Worm (Caenorhabditis elegans): ENCODE measurements around the gene spig-6.

DNA sequence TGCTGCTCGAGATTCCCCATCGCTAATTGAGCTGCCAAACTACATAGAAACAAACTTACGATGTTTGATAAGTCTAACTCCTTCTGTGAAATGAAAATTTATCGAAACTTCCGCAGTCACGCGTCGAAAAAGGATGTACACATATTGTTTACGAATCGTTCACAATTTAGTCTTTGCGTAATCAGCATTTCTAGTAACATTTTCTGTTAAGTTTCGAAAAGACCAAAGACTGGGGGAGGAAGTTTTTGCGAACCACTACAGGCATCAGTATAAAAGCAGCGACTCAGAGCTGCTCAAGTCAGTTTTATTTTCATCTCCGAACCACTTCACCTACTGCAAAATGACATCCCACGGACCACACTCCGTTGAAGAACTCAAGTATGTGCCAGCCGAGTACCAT lies 6.8 kb downstream of the spig-6 start, which contains the start of gene sqst-4:
- TF ChIP-seq F22D6.2 (tag; optimal IDR thresholded peaks at IDR 0.05) (no peak), snpc-4 (GFP tag; optimal IDR thresholded peaks at IDR 0.05) (no peak), snpc-4 (tag; optimal IDR thresholded peaks at IDR 0.05) (no peak), repo-1 (tag; optimal IDR thresholded peaks at IDR 0.05) (no peak), athp-1 (tag; optimal IDR thresholded peaks at IDR 0.05) (no peak), mcd-1 (GFP tag; IDR thresholded peaks at IDR 0.05) (no peak), ama-1 (optimal IDR thresholded peaks at IDR 0.05) (no peak), ama-1 (GFP tag; optimal IDR thresholded peaks at IDR 0.05) (no peak), K12H6.12 (tag; optimal IDR thresholded peaks at IDR 0.05) (no peak), Y95B8A.8 (GFP tag; IDR thresholded peaks at IDR 0.05) (no peak)

Measured in whole organism, young adult.